Fruit fly (Drosophila melanogaster) whole organism, wandering third instar larva: ENCODE results near the gene meigo.

Experiments
- CrebA ChIP-seq: fragments of 200-800 bp; sonication (Bioruptor generic); optimal IDR thresholded peaks from 2 replicates; lab custom pipeline; 2016; ENCODE audit warnings: missing biosample characterization, mild to moderate bottlenecking, missing genetic modification characterization, borderline replicate concordance
- OdsH ChIP-seq: fragments of 200-800 bp; sonication (Bioruptor generic); optimal IDR thresholded peaks from 2 replicates; lab custom pipeline; 2016; ENCODE audit warnings: missing biosample characterization, mild to moderate bottlenecking, missing genetic modification characterization
- br ChIP-seq: fragments of 200-800 bp; sonication (Bioruptor generic); optimal IDR thresholded peaks from 2 replicates; lab custom pipeline; 2016; ENCODE audit warnings: missing biosample characterization, missing genetic modification characterization
- dmrt93B ChIP-seq: fragments of 200-800 bp; sonication (Bioruptor generic); optimal IDR thresholded peaks from 2 replicates; lab custom pipeline; 2018; ENCODE audit warnings: missing biosample characterization, mild to moderate bottlenecking, missing genetic modification characterization
- foxo ChIP-seq, 2 experiments: fragments of 200-800 bp; sonication (Bioruptor generic); optimal IDR thresholded peaks; 2 replicates in 1 of 2; 3 replicates in 1 of 2; lab custom pipeline; 2016 to 2017; ENCODE audit warnings: missing biosample characterization in 2 of 2, missing genetic modification characterization in 2 of 2
- fru ChIP-seq: fragments of 200-800 bp; sonication (Bioruptor generic); optimal IDR thresholded peaks from 3 replicates; lab custom pipeline; 2016; ENCODE audit warnings: missing biosample characterization, mild to moderate bottlenecking, missing genetic modification characterization
- psq ChIP-seq: fragments of 200-800 bp; sonication (Bioruptor generic); optimal IDR thresholded peaks from 3 replicates; lab custom pipeline; 2017; ENCODE audit warnings: missing biosample characterization, mild to moderate bottlenecking, missing genetic modification characterization, moderate library complexity
- sage ChIP-seq: fragments of 200-800 bp; sonication (Bioruptor generic); optimal IDR thresholded peaks from 2 replicates; lab custom pipeline; 2016; ENCODE audit warnings: missing biosample characterization, mild to moderate bottlenecking, missing genetic modification characterization
- tai ChIP-seq: sonication (Bioruptor generic); optimal IDR thresholded peaks from 2 replicates; lab custom pipeline; 2016; ENCODE audit warnings: missing biosample characterization, missing genetic modification characterization
- woc ChIP-seq: sonication (Bioruptor generic); optimal IDR thresholded peaks from 2 replicates; lab custom pipeline; 2016; ENCODE audit warnings: missing biosample characterization, mild to moderate bottlenecking, missing genetic modification characterization

DNA sequence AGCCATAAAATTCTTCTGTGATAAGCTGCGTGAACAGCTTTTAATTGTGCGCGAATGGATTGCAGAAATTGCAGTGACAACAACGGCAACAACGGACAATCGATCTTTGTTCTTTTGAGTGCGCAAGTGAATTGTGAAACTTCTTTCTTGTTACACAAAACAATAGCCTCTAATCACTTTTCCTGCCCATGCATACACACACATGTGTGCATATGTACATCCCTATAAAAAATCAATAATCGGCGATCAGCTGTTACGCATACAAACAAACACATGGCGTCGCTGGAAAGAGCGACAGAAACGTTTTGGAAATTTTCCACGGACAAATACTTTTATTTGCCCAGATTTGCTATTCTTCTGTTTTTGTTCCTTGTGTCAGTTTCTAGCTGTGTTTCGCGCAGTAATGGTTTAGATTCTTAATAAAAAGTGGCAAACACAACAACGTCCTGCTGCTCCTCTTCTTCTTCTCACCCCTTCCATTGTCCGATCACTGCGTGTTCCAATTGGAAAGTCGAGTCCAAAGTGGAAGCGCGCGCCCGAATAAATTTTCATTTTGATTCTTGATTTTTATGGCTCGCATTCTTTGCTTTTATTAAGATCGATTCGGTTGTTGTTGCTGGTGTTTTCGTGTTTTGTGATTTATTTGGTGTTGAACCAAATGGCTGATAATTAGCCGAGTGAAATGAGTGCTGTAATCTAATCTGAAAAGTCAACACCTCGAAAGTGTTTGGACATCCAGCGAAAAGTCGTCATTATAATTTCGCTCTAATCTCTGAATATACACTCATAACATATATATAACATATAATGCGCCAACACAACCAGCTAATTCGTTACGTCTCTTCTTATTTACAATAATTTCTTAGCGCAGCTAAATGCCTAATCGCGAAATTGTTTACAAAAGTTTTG lies 18.8 kb downstream of the meigo start:
- TF ChIP-seq CrebA (GFP tag; lab: Kevin White, UChicago): peak; percentile 44
- TF ChIP-seq dmrt93B (GFP tag; lab: Kevin White, UChicago): no peak
- TF ChIP-seq psq (GFP tag; lab: Kevin White, UChicago): no peak
- no peak for TF ChIP-seq tai (GFP tag; lab: Kevin White, UChicago)
- no peak for TF ChIP-seq foxo (GFP tag; optimal IDR thresholded peaks at IDR 0.05; lab: Kevin White, UChicago)
- TF ChIP-seq woc (GFP tag; lab: Kevin White, UChicago): no peak
- no peak for TF ChIP-seq fru
- TF ChIP-seq sage (GFP tag; lab: Kevin White, UChicago): peak; percentile 8
- no peak for TF ChIP-seq OdsH (GFP tag; lab: Kevin White, UChicago)
- TF ChIP-seq br (GFP tag; lab: Kevin White, UChicago): no peak
